Fruit fly (Drosophila melanogaster) whole organism, wandering third instar larva: Measurements from ENCODE around the gene Gr9a.

Source experiments
- Dif ChIP-seq: fragments of 200-275, 200-300 bp; sonication (Bioruptor generic); optimal IDR thresholded peaks from 2 replicates; lab custom pipeline; 2018; ENCODE audit warnings: missing biosample characterization, missing genetic modification characterization; ENCODE audit not compliant: partially characterized antibody
- foxo ChIP-seq, 2 experiments: fragments of 200-800 bp; sonication (Bioruptor generic); optimal IDR thresholded peaks; 2 replicates in 1 of 2; 3 replicates in 1 of 2; lab custom pipeline; 2016 to 2017; ENCODE audit warnings: missing biosample characterization in 2 of 2, missing genetic modification characterization in 2 of 2
- fru ChIP-seq: fragments of 200-800 bp; sonication (Bioruptor generic); optimal IDR thresholded peaks from 3 replicates; lab custom pipeline; 2016; ENCODE audit warnings: missing biosample characterization, mild to moderate bottlenecking, missing genetic modification characterization

DNA sequence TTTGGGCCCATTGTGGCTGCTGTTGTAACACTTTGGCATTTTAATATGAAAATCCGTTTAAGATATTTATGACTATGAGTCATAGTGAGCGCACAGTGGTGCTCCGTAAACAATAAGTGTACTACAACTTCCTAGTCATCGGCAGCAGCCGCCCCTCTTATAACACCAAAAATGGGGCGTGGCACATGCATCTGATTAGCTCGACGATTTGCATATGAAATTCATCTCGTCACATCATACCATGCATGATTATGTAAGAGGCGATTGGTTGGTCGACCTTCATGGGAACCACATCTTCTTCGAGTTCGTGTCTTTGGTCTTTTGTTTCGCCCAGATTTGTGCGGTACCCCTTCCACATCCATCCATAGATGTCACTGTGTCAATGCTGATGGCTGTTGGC is 31.7 kb upstream of the Gr9a start:
- TF ChIP-seq Dif (GFP tag; lab: Kevin White, UChicago): no peak
- TF ChIP-seq foxo (GFP tag; optimal IDR thresholded peaks at IDR 0.05; lab: Kevin White, UChicago): no peak
- TF ChIP-seq fru (GFP tag; lab: Kevin White, UChicago): no peak
